Fruit fly (Drosophila melanogaster): ENCODE measurements around the gene DIP-epsilon.

DIP-epsilon gene

dm6 chr2L:6356686-6357362 lies 54.3 kb downstream of the DIP-epsilon start (continued):
- TF ChIP-seq Dad (GFP tag; optimal IDR thresholded peaks at IDR 0.05) (no peak), CG11456 (GFP tag; IDR thresholded peaks at IDR 0.05) (0 out of 3 replicates have a peak, but pooled peaks have one; percentile 57), ftz-f1 (GFP tag; optimal IDR thresholded peaks at IDR 0.05) (no peak), B-H1 (GFP tag; IDR thresholded peaks at IDR 0.05) (no peak; the same call in 2 of the 3 replicates), pfk (GFP tag; optimal IDR thresholded peaks at IDR 0.05) (peak; percentile 12), CTCF (GFP tag; optimal IDR thresholded peaks at IDR 0.05) (peak; percentile 94), NC2β (GFP tag; optimal IDR thresholded peaks at IDR 0.05) (no peak), MBD-R2 (GFP tag; IDR thresholded peaks at IDR 0.05) (no peak), CG4282 (GFP tag; optimal IDR thresholded peaks at IDR 0.05) (no peak), CG8924 (tag; optimal IDR thresholded peaks at IDR 0.05) (no peak), trem (tag; optimal IDR thresholded peaks at IDR 0.05) (peak; percentile 46), dati (GFP tag; IDR thresholded peaks at IDR 0.05) (no peak), vfl (GFP tag; optimal IDR thresholded peaks at IDR 0.05) (no peak), CG1233 (GFP tag; optimal IDR thresholded peaks at IDR 0.05) (peak; percentile 52), zfh1 (GFP tag; IDR thresholded peaks at IDR 0.05) (peak; percentile 69; the same call in 2 of the 3 replicates), jumu (GFP tag; optimal IDR thresholded peaks at IDR 0.05) (no peak), hth (optimal IDR thresholded peaks at IDR 0.05) (no peak), ranshi (GFP tag; IDR thresholded peaks at IDR 0.05) (no peak), lov (optimal IDR thresholded peaks at IDR 0.05) (no peak), lov (GFP tag; IDR thresholded peaks at IDR 0.05) (no peak), CG11723 (GFP tag; optimal IDR thresholded peaks at IDR 0.05) (no peak), lilli (GFP tag; optimal IDR thresholded peaks at IDR 0.05) (no peak), CG13624 (GFP tag; optimal IDR thresholded peaks at IDR 0.05) (no peak), Elba2 (GFP tag; optimal IDR thresholded peaks at IDR 0.05) (no peak), CG9876 (GFP tag; optimal IDR thresholded peaks at IDR 0.05) (no peak), CG1647 (GFP tag; optimal IDR thresholded peaks at IDR 0.05) (no peak), CG2712 (tag; optimal IDR thresholded peaks at IDR 0.05) (peak; percentile 61), B-H2 (GFP tag; optimal IDR thresholded peaks at IDR 0.05) (peak; percentile 14), Fer3 (tag; optimal IDR thresholded peaks at IDR 0.05) (peak; percentile 49), schlank (tag; optimal IDR thresholded peaks at IDR 0.05) (no peak), dimm (GFP tag; IDR thresholded peaks at IDR 0.05) (no peak), az2 (GFP tag; optimal IDR thresholded peaks at IDR 0.05) (peak; percentile 48), CG7839 (tag; optimal IDR thresholded peaks at IDR 0.05) (peak; percentile 52), CG8765 (GFP tag; IDR thresholded peaks at IDR 0.05) (no peak; the same call in 1 of the 2 replicates), fd3F (GFP tag; optimal IDR thresholded peaks at IDR 0.05) (no peak), Sox102F (GFP tag; optimal IDR thresholded peaks at IDR 0.05) (peak; percentile 53), CG3995 (GFP tag; optimal IDR thresholded peaks at IDR 0.05) (peak; percentile 73), Fer2 (tag; optimal IDR thresholded peaks at IDR 0.05) (no peak), gfzf (GFP tag; optimal IDR thresholded peaks at IDR 0.05) (no peak), Nf-YB (GFP tag; optimal IDR thresholded peaks at IDR 0.05) (peak; percentile 34), Rfx (GFP tag; IDR thresholded peaks at IDR 0.05) (peak; percentile 67), CG15479 (GFP tag; optimal IDR thresholded peaks at IDR 0.05) (no peak), so (GFP tag; IDR thresholded peaks at IDR 0.05) (no peak), CG31365 (tag; optimal IDR thresholded peaks at IDR 0.05) (no peak), CG9437 (GFP tag; optimal IDR thresholded peaks at IDR 0.05) (no peak), HHEX (GFP tag; optimal IDR thresholded peaks at IDR 0.05) (peak; percentile 22), CG32772 (GFP tag; IDR thresholded peaks at IDR 0.05) (no peak), ATbp (GFP tag; optimal IDR thresholded peaks at IDR 0.05) (no peak), Hr51 (GFP tag; optimal IDR thresholded peaks at IDR 0.05) (peak in 1 of 2 experiments; percentile 45), Chrac-16 (GFP tag; optimal IDR thresholded peaks at IDR 0.05) (no peak), hb (GFP tag; IDR thresholded peaks at IDR 0.05; ENCODE audit: partially characterized antibody) (no peak), psq (GFP tag; optimal IDR thresholded peaks at IDR 0.05) (no peak)
